Fruit fly (Drosophila melanogaster) whole organism, embryonic: ENCODE results near the gene Nsun5.
A peak's percentile ranks its signal among the peaks of the same experiment; 100 is the strongest.

Experiments used
- Adf1 ChIP-seq: fragments of 200-800 bp; sonication (Bioruptor generic); IDR thresholded peaks from 2 replicates; pipeline ENCODE4 v1.3.6; 2022; ENCODE audit warnings: missing biosample characterization, missing genetic modification characterization
- Atf3 ChIP-seq: fragments of 200-800 bp; sonication (Bioruptor generic); optimal IDR thresholded peaks from 3 replicates; lab custom pipeline; 2016; ENCODE audit warnings: missing biosample characterization, missing genetic modification characterization
- CG10147 ChIP-seq: fragments of 200-800 bp; sonication (Bioruptor generic); optimal IDR thresholded peaks from 2 replicates; lab custom pipeline; 2019; ENCODE audit warnings: missing biosample characterization, mild to moderate bottlenecking, missing genetic modification characterization, moderate library complexity
- CG1024 ChIP-seq: fragments of 200-800 bp; sonication (Bioruptor generic); IDR thresholded peaks from 2 replicates; pipeline ENCODE4 v1.3.6; 2022; ENCODE audit warnings: missing biosample characterization, missing genetic modification characterization
- CG10462 ChIP-seq: fragments of 200-800 bp; sonication (Bioruptor generic); optimal IDR thresholded peaks from 2 replicates; lab custom pipeline; 2016; ENCODE audit warnings: missing biosample characterization, missing genetic modification characterization
- CG10543 ChIP-seq: fragments of 200-800 bp; sonication (Bioruptor generic); optimal IDR thresholded peaks from 3 replicates; lab custom pipeline; 2017; ENCODE audit warnings: missing biosample characterization, mild to moderate bottlenecking, missing genetic modification characterization, moderate library complexity
- CG11504 ChIP-seq: fragments of 200-800 bp; sonication (Bioruptor generic); optimal IDR thresholded peaks from 3 replicates; lab custom pipeline; 2019; ENCODE audit warnings: missing biosample characterization, mild to moderate bottlenecking, missing genetic modification characterization, moderate library complexity
- CG11560 ChIP-seq: fragments of 200-800 bp; sonication (Bioruptor generic); IDR thresholded peaks from 3 replicates; pipeline ENCODE4 v1.3.6; 2022; ENCODE audit warnings: missing biosample characterization, missing genetic modification characterization
- CG11723 ChIP-seq: fragments of 200-800 bp; sonication (Bioruptor generic); optimal IDR thresholded peaks from 2 replicates; lab custom pipeline; 2017; ENCODE audit warnings: missing biosample characterization, mild to moderate bottlenecking, missing genetic modification characterization
- CG12104 ChIP-seq: fragments of 200-800 bp; sonication (Bioruptor generic); optimal IDR thresholded peaks from 3 replicates; lab custom pipeline; 2016; ENCODE audit warnings: missing biosample characterization, missing genetic modification characterization
- CG12236 ChIP-seq: fragments of 200-800 bp; sonication (Bioruptor generic); optimal IDR thresholded peaks from 2 replicates; lab custom pipeline; 2016; ENCODE audit warnings: missing biosample characterization, missing genetic modification characterization
- CG13287 ChIP-seq: fragments of 200-800 bp; sonication (Bioruptor generic); IDR thresholded peaks from 2 replicates; pipeline ENCODE4 v1.3.6; 2022; ENCODE audit warnings: missing biosample characterization, missing genetic modification characterization; ENCODE audit not compliant: partially characterized antibody
- CG14050 ChIP-seq: fragments of 200-800 bp; sonication (Bioruptor generic); IDR thresholded peaks from 3 replicates; pipeline ENCODE4 v1.3.6; 2022; ENCODE audit warnings: missing biosample characterization, missing genetic modification characterization
- CG16863 ChIP-seq: fragments of 200-800 bp; sonication (Bioruptor generic); optimal IDR thresholded peaks from 3 replicates; lab custom pipeline; 2016; ENCODE audit warnings: missing biosample characterization, missing genetic modification characterization
- CG3163 ChIP-seq: fragments of 200-800 bp; sonication (Bioruptor generic); optimal IDR thresholded peaks from 3 replicates; lab custom pipeline; 2016; ENCODE audit warnings: missing biosample characterization, missing genetic modification characterization
- CG34376 ChIP-seq: fragments of 200-800 bp; sonication (Bioruptor generic); optimal IDR thresholded peaks from 2 replicates; lab custom pipeline; 2018; ENCODE audit warnings: missing biosample characterization, mild to moderate bottlenecking, missing genetic modification characterization
- CG3995 ChIP-seq: fragments of 200-800 bp; sonication (Bioruptor generic); optimal IDR thresholded peaks from 3 replicates; lab custom pipeline; 2016; ENCODE audit warnings: missing biosample characterization, missing genetic modification characterization
- CG4617 ChIP-seq: fragments of 200-800 bp; sonication (Bioruptor generic); optimal IDR thresholded peaks from 3 replicates; lab custom pipeline; 2016; ENCODE audit warnings: missing biosample characterization, missing genetic modification characterization, borderline replicate concordance
- CG4707 ChIP-seq: fragments of 200-800 bp; sonication (Bioruptor generic); optimal IDR thresholded peaks from 2 replicates; lab custom pipeline; 2018; ENCODE audit warnings: missing biosample characterization, mild to moderate bottlenecking, missing genetic modification characterization, moderate library complexity
- CG4820 ChIP-seq: fragments of 200-800 bp; sonication (Bioruptor generic); optimal IDR thresholded peaks from 3 replicates; lab custom pipeline; 2016; ENCODE audit warnings: missing biosample characterization, missing genetic modification characterization
- CG6791 ChIP-seq: fragments of 200-800 bp; sonication (Bioruptor generic); IDR thresholded peaks from 3 replicates; pipeline ENCODE4 v1.3.6; 2022; ENCODE audit warnings: missing biosample characterization, missing genetic modification characterization; ENCODE audit not compliant: partially characterized antibody
- CG7357 ChIP-seq: fragments of 200-800 bp; sonication (Bioruptor generic); IDR thresholded peaks from 3 replicates; pipeline ENCODE4 v1.3.6; 2022; ENCODE audit warnings: missing biosample characterization, missing genetic modification characterization
- CG8281 ChIP-seq: fragments of 200-800 bp; sonication (Bioruptor generic); optimal IDR thresholded peaks from 2 replicates; lab custom pipeline; 2018; ENCODE audit warnings: missing biosample characterization, mild to moderate bottlenecking, missing genetic modification characterization, moderate library complexity
- CG8290 ChIP-seq, 3 experiments: fragments of 200-800 bp; sonication (Bioruptor generic); optimal IDR thresholded peaks; 2 replicates each; lab custom pipeline; 2016 to 2019; ENCODE audit warnings: missing biosample characterization in 3 of 3, missing genetic modification characterization in 3 of 3, mild to moderate bottlenecking in 2 of 3, moderate library complexity in 1 of 3
- CG8359 ChIP-seq: fragments of 200-800 bp; sonication (Bioruptor generic); optimal IDR thresholded peaks from 2 replicates; lab custom pipeline; 2017; ENCODE audit warnings: missing biosample characterization, mild to moderate bottlenecking, missing genetic modification characterization, borderline replicate concordance
- HLH54F ChIP-seq: fragments of 200-800 bp; sonication (Bioruptor generic); optimal IDR thresholded peaks from 3 replicates; lab custom pipeline; 2016; ENCODE audit warnings: missing biosample characterization, missing genetic modification characterization
- Hsf ChIP-seq: fragments of 200-800 bp; sonication (Bioruptor generic); optimal IDR thresholded peaks from 3 replicates; lab custom pipeline; 2016; ENCODE audit warnings: missing biosample characterization, missing genetic modification characterization
- MBD-R2 ChIP-seq: fragments of 200-800 bp; sonication (Bioruptor generic); IDR thresholded peaks from 2 replicates; pipeline ENCODE4 v1.3.6; 2022; ENCODE audit warnings: missing biosample characterization, missing genetic modification characterization
- Xbp1 ChIP-seq: fragments of 200-800 bp; sonication (Bioruptor generic); optimal IDR thresholded peaks from 3 replicates; lab custom pipeline; 2016; ENCODE audit warnings: missing biosample characterization, mild to moderate bottlenecking, missing genetic modification characterization
- aop ChIP-seq: fragments of 200-800 bp; sonication (Bioruptor generic); IDR thresholded peaks from 2 replicates; pipeline ENCODE4 v1.3.6; 2022; ENCODE audit warnings: missing biosample characterization, missing genetic modification characterization
- caup ChIP-seq: fragments of 200-800 bp; sonication (Bioruptor generic); optimal IDR thresholded peaks from 3 replicates; lab custom pipeline; 2017; ENCODE audit warnings: missing biosample characterization, mild to moderate bottlenecking, missing genetic modification characterization, moderate library complexity; ENCODE audit not compliant: severe bottlenecking
- dpn ChIP-seq, 2 experiments: fragments of 200-800 bp; sonication (Bioruptor generic); optimal IDR thresholded peaks; 3 replicates each; lab custom pipeline; 2016; ENCODE audit warnings: missing biosample characterization in 2 of 2, missing genetic modification characterization in 2 of 2
- eyg ChIP-seq: fragments of 200-800 bp; sonication (Bioruptor generic); optimal IDR thresholded peaks from 3 replicates; lab custom pipeline; 2016; ENCODE audit warnings: missing biosample characterization, missing genetic modification characterization
- gem ChIP-seq: fragments of 200-800 bp; sonication (Bioruptor generic); optimal IDR thresholded peaks from 2 replicates; lab custom pipeline; 2019; ENCODE audit warnings: missing biosample characterization, mild to moderate bottlenecking, missing genetic modification characterization, moderate library complexity
- grn ChIP-seq: fragments of 200-800 bp; sonication (Bioruptor generic); optimal IDR thresholded peaks from 3 replicates; lab custom pipeline; 2017; ENCODE audit warnings: missing biosample characterization, missing genetic modification characterization
- ham ChIP-seq: fragments of 200-800 bp; sonication (Bioruptor generic); IDR thresholded peaks from 2 replicates; pipeline ENCODE4 v1.3.6; 2022; ENCODE audit warnings: missing biosample characterization, missing genetic modification characterization
- hbn ChIP-seq: fragments of 200-800 bp; sonication (Bioruptor generic); IDR thresholded peaks from 2 replicates; pipeline ENCODE4 v1.3.6; 2022; ENCODE audit warnings: missing biosample characterization, missing genetic modification characterization; ENCODE audit not compliant: partially characterized antibody
- her ChIP-seq: fragments of 200-800 bp; sonication (Bioruptor generic); optimal IDR thresholded peaks from 2 replicates; lab custom pipeline; 2016; ENCODE audit warnings: missing biosample characterization, missing genetic modification characterization
- kay ChIP-seq: fragments of 200-800 bp; sonication (Bioruptor generic); optimal IDR thresholded peaks from 2 replicates; lab custom pipeline; 2016; ENCODE audit warnings: missing biosample characterization, missing genetic modification characterization
- lab ChIP-seq: fragments of 200-800 bp; sonication (Bioruptor generic); optimal IDR thresholded peaks from 3 replicates; lab custom pipeline; 2017; ENCODE audit warnings: missing biosample characterization, missing genetic modification characterization, mild to moderate bottlenecking, moderate library complexity, missing genetic modification reagents
- lbe ChIP-seq: fragments of 200-800 bp; sonication (Bioruptor generic); optimal IDR thresholded peaks from 2 replicates; lab custom pipeline; 2016; ENCODE audit warnings: missing biosample characterization, mild to moderate bottlenecking, missing genetic modification characterization
- pan ChIP-seq, 4 experiments: fragments of >200 bp in 3 of 4; fragments of 200-800 bp in 1 of 4; sonication (Bioruptor generic) in 1 of 4; optimal IDR thresholded peaks in 3 of 4; IDR thresholded peaks in 1 of 4; 2 replicates each; pipeline versions ENCODE4 v1.3.6 to Lab custom; 2017 to 2022; ENCODE audit warnings: missing biosample characterization in 2 of 4, missing genetic modification characterization in 2 of 4, mixed read lengths in 1 of 4
- peb ChIP-seq: fragments of 200-800 bp; sonication (Bioruptor generic); IDR thresholded peaks from 2 replicates; pipeline ENCODE4 v1.3.6; 2022; ENCODE audit warnings: missing biosample characterization, missing genetic modification characterization
- row ChIP-seq: fragments of 200-800 bp; sonication (Bioruptor generic); IDR thresholded peaks from 3 replicates; pipeline ENCODE4 v1.3.6; 2022; ENCODE audit warnings: missing biosample characterization, missing genetic modification characterization
- scrt ChIP-seq: fragments of 200-800 bp; sonication (Bioruptor generic); optimal IDR thresholded peaks from 2 replicates; lab custom pipeline; 2018; ENCODE audit warnings: missing biosample characterization, mild to moderate bottlenecking, missing genetic modification characterization, moderate library complexity
- seq ChIP-seq: fragments of 200-800 bp; sonication (Bioruptor generic); IDR thresholded peaks from 2 replicates; pipeline ENCODE4 v1.3.6; 2022; ENCODE audit warnings: missing biosample characterization, missing genetic modification characterization
- sisA ChIP-seq: fragments of 200-800 bp; sonication (Bioruptor generic); IDR thresholded peaks from 2 replicates; pipeline ENCODE4 v1.3.6; 2022; ENCODE audit warnings: missing biosample characterization, missing genetic modification characterization
- sob ChIP-seq: fragments of 200-800 bp; sonication (Bioruptor generic); IDR thresholded peaks from 2 replicates; pipeline ENCODE4 v1.3.6; 2022; ENCODE audit warnings: missing biosample characterization, missing genetic modification characterization

Nsun5 gene

dm6 chr3R:19156670-19157402 is 5.3 kb downstream of the Nsun5 start, which contains the start of gene nanos (continued):
- TF ChIP-seq CG10147 (GFP tag; lab: Kevin White, UChicago): peak; percentile 48
- TF ChIP-seq lbe: peak; percentile 13
- TF ChIP-seq seq (GFP tag; lab: Robert Waterston, UW): no peak
- peak; percentile 71 for TF ChIP-seq Xbp1 (GFP tag; lab: Kevin White, UChicago)
- peak; percentile 60 for TF ChIP-seq sisA (GFP tag; lab: Robert Waterston, UW)
- peak; percentile 54 for TF ChIP-seq CG11504 (tag; lab: Kevin White, UChicago)
- TF ChIP-seq aop: no peak
- no peak for TF ChIP-seq CG12236 (GFP tag; lab: Kevin White, UChicago)
- TF ChIP-seq dpn (GFP tag; optimal IDR thresholded peaks at IDR 0.05; lab: Kevin White, UChicago): peak; percentile 75 to 77
- TF ChIP-seq ham (GFP tag; lab: Robert Waterston, UW): 0 out of 2 replicates have a peak, but pooled peaks have one; percentile 18
- peak; percentile 78 for TF ChIP-seq row (GFP tag; lab: Robert Waterston, UW)
- TF ChIP-seq Adf1 (GFP tag; lab: Robert Waterston, UW): peak; percentile 59
- peak; percentile 53 for TF ChIP-seq CG12104
- TF ChIP-seq grn (GFP tag; lab: Kevin White, UChicago): no peak
- TF ChIP-seq CG10462 (GFP tag; lab: Kevin White, UChicago): peak; percentile 19
- TF ChIP-seq CG1024: peak; percentile 42; the same call in 1 of the 2 replicates
- TF ChIP-seq CG8290 (GFP tag; optimal IDR thresholded peaks at IDR 0.05; lab: Kevin White, UChicago): peak; percentile 69
- TF ChIP-seq CG8290 (tag; optimal IDR thresholded peaks at IDR 0.05; lab: Kevin White, UChicago): peak in 1 of 2 experiments; percentile 90
- TF ChIP-seq CG7357 (GFP tag; lab: Robert Waterston, UW): no peak
- no peak for TF ChIP-seq CG4707
- no peak for TF ChIP-seq kay (GFP tag; lab: Kevin White, UChicago)
- TF ChIP-seq peb (GFP tag; lab: Robert Waterston, UW): no peak
- peak; percentile 83 for TF ChIP-seq her (GFP tag; lab: Kevin White, UChicago)
- no peak for TF ChIP-seq CG8281 (tag; lab: Kevin White, UChicago)
- peak; percentile 48 for TF ChIP-seq CG4617 (GFP tag; lab: Kevin White, UChicago)
- peak; percentile 99 for TF ChIP-seq CG6791 (GFP tag; lab: Robert Waterston, UW)
- peak; percentile 7 for TF ChIP-seq Atf3 (GFP tag; lab: Kevin White, UChicago)
- TF ChIP-seq HLH54F (GFP tag; lab: Kevin White, UChicago): peak; percentile 75
- TF ChIP-seq scrt: no peak
- peak; percentile 54 for TF ChIP-seq Hsf
- TF ChIP-seq CG13287: peak; percentile 99
- TF ChIP-seq gem: peak; percentile 40
- TF ChIP-seq lab (GFP tag; lab: Kevin White, UChicago): peak; percentile 76
- peak; percentile 61 for TF ChIP-seq CG3163 (GFP tag; lab: Kevin White, UChicago)
- TF ChIP-seq pan (optimal IDR thresholded peaks at IDR 0.05; lab: Kevin White, UChicago): no peak
- no peak for TF ChIP-seq pan (GFP tag; optimal IDR thresholded peaks at IDR 0.05 in 1 of 2, IDR thresholded peaks at IDR 0.05 in 1 of 2)
- peak; percentile 99 for TF ChIP-seq CG3995 (GFP tag; lab: Kevin White, UChicago)
- TF ChIP-seq CG4820 (GFP tag; lab: Kevin White, UChicago): peak; percentile 55
- peak; percentile 94 for TF ChIP-seq MBD-R2 (GFP tag; lab: Robert Waterston, UW)
- peak; percentile 92 for TF ChIP-seq sob (GFP tag; lab: Robert Waterston, UW)
- TF ChIP-seq hbn (GFP tag; lab: Robert Waterston, UW): peak; percentile 99
- TF ChIP-seq caup: peak; percentile 81
- peak; percentile 67 for TF ChIP-seq CG10543
- TF ChIP-seq CG8359 (GFP tag; lab: Kevin White, UChicago): no peak
- TF ChIP-seq eyg: peak; percentile 64
- peak; percentile 48 for TF ChIP-seq CG11723
- no peak for TF ChIP-seq CG14050
- TF ChIP-seq CG16863 (GFP tag; lab: Kevin White, UChicago): peak; percentile 28
- TF ChIP-seq CG34376: peak; percentile 50
- no peak for TF ChIP-seq CG11560 (tag; lab: Robert Waterston, UW)
